Worm (Caenorhabditis elegans) whole organism, late embryonic: Measurements from ENCODE around the gene nlp-9.

ENCODE experiments used
- ceh-19 ChIP-seq: fragments of 200-800 bp; sonication (Bioruptor generic); optimal IDR thresholded peaks from 2 replicates; lab custom pipeline; 2018; ENCODE audit warnings: mild to moderate bottlenecking, missing genetic modification characterization, missing compliant biosample characterization
- ceh-31 ChIP-seq: sonication (generic microtip); optimal IDR thresholded peaks from 2 replicates; lab custom pipeline; 2016; ENCODE audit warnings: missing genetic modification characterization, missing compliant biosample characterization
- ceh-9 ChIP-seq: sonication (generic microtip); optimal IDR thresholded peaks from 2 replicates; lab custom pipeline; 2016; ENCODE audit warnings: mild to moderate bottlenecking, missing genetic modification characterization, inconsistent platforms, missing compliant biosample characterization
- lin-11 ChIP-seq: fragments of 200-800 bp; sonication (Bioruptor generic); optimal IDR thresholded peaks from 2 replicates; lab custom pipeline; 2018; ENCODE audit warnings: mild to moderate bottlenecking, missing genetic modification characterization, missing compliant biosample characterization
- pha-4 ChIP-seq: fragments of 150-350 bp; optimal IDR thresholded peaks from 2 replicates; lab custom pipeline; 2018; ENCODE audit warnings: missing biosample characterization, missing genetic modification reagents, missing genetic modification characterization
- zip-5 ChIP-seq: sonication (generic microtip); optimal IDR thresholded peaks from 2 replicates; lab custom pipeline; 2016; ENCODE audit warnings: missing genetic modification characterization, missing compliant biosample characterization
- ztf-16 ChIP-seq: sonication (generic microtip); optimal IDR thresholded peaks from 2 replicates; lab custom pipeline; 2017; ENCODE audit warnings: missing genetic modification characterization, missing compliant biosample characterization

DNA sequence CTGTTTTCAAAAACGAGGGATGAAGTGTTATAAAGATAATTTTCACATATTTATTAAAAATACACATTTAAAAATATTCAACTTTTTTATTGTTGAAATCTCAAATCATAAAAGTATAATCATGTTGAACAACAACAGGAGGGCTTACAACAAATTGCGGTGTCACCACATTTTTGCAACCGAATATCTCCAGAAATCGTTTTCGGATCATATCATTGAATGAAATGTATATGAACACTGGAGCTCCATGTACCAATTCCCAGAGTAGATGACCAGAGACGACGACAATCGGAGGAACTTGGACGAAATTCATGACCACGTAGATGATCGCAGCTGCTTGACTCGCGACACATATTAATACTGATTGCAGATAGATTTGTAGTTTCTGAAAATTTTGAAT lies 41.9 kb downstream of the nlp-9 start:
- no peak for TF ChIP-seq zip-5 (tag; lab: Kevin White, UChicago)
- TF ChIP-seq lin-11 (tag; lab: Kevin White, UChicago) = no peak
- no peak for TF ChIP-seq ztf-16 (tag; lab: Kevin White, UChicago)
- no peak for TF ChIP-seq ceh-19 (GFP tag; lab: Kevin White, UChicago)
- no peak for TF ChIP-seq ceh-31 (tag; lab: Kevin White, UChicago)
- no peak for TF ChIP-seq ceh-9 (tag; lab: Kevin White, UChicago)
- no peak for TF ChIP-seq pha-4 (tag; lab: Kevin White, UChicago)
